Worm (Caenorhabditis elegans) whole organism, young adult: ENCODE data around the gene ldb-1.

Source experiments
- B0035.1 ChIP-seq: sonication (generic microtip); optimal IDR thresholded peaks from 2 replicates; lab custom pipeline; 2016; ENCODE audit warnings: missing genetic modification characterization, mild to moderate bottlenecking, missing compliant biosample characterization, missing genotype, missing genetic modification reagents
- B0261.1 ChIP-seq: sonication (generic microtip); optimal IDR thresholded peaks from 2 replicates; lab custom pipeline; 2016; ENCODE audit warnings: mild to moderate bottlenecking, missing genetic modification characterization, moderate library complexity, missing compliant biosample characterization
- B0336.3 ChIP-seq: fragments of 200-800 bp; sonication (Bioruptor generic); IDR thresholded peaks from 2 replicates; pipeline ENCODE4 v1.3.6; 2022; ENCODE audit warnings: missing genetic modification characterization, missing compliant biosample characterization
- C17E4.6 ChIP-seq: fragments of 200-800 bp; sonication (Bioruptor generic); IDR thresholded peaks from 2 replicates; pipeline ENCODE4 v1.3.6; 2022; ENCODE audit warnings: missing genetic modification reagents, missing genetic modification characterization, missing compliant biosample characterization
- F10E7.11 ChIP-seq: sonication (generic microtip); optimal IDR thresholded peaks from 2 replicates; lab custom pipeline; 2017; ENCODE audit warnings: mild to moderate bottlenecking, missing genetic modification characterization, moderate library complexity, missing compliant biosample characterization
- F23B12.7 ChIP-seq: sonication (generic microtip); optimal IDR thresholded peaks from 2 replicates; lab custom pipeline; 2017; ENCODE audit warnings: missing genetic modification characterization, mild to moderate bottlenecking, missing compliant biosample characterization, antibody characterized with exemption, moderate library complexity; ENCODE audit not compliant: insufficient read depth
- F52B5.7 ChIP-seq: sonication (generic microtip); optimal IDR thresholded peaks from 2 replicates; lab custom pipeline; 2016; ENCODE audit warnings: mild to moderate bottlenecking, missing genetic modification characterization, missing compliant biosample characterization
- K11D2.4 ChIP-seq: fragments of 200-800 bp; sonication (Bioruptor generic); IDR thresholded peaks from 2 replicates; pipeline ENCODE4 v1.3.6; 2022; ENCODE audit warnings: missing genetic modification reagents, missing genetic modification characterization, missing compliant biosample characterization
- Y95B8A.8 ChIP-seq: fragments of 200-800 bp; sonication (Bioruptor generic); IDR thresholded peaks from 2 replicates; pipeline ENCODE4 v1.3.6; 2022; ENCODE audit warnings: missing genetic modification reagents, missing genetic modification characterization, missing compliant biosample characterization
- ZK185.1 ChIP-seq: sonication (generic microtip); optimal IDR thresholded peaks from 2 replicates; lab custom pipeline; 2016; ENCODE audit warnings: mild to moderate bottlenecking, missing genetic modification characterization, missing compliant biosample characterization; ENCODE audit not compliant: poor library complexity, severe bottlenecking
- aptf-2 ChIP-seq: fragments of 200-800 bp; sonication (Bioruptor generic); conservative IDR thresholded peaks from 2 replicates; pipeline ENCODE4 v1.3.6; 2022; ENCODE audit warnings: missing genetic modification reagents, missing genetic modification characterization, missing compliant biosample characterization
- atf-7 ChIP-seq: sonication (generic microtip); optimal IDR thresholded peaks from 2 replicates; lab custom pipeline; 2017; ENCODE audit warnings: mild to moderate bottlenecking, missing genetic modification characterization, missing compliant biosample characterization
- attf-3 ChIP-seq: fragments of 200-800 bp; sonication (Bioruptor generic); conservative IDR thresholded peaks from 2 replicates; pipeline ENCODE4 v1.3.6; 2022; ENCODE audit warnings: missing genetic modification reagents, missing genetic modification characterization, missing compliant biosample characterization
- cebp-1 ChIP-seq, 2 experiments: fragments of 200-800 bp in 1 of 2; sonication (Bioruptor generic) in 1 of 2; sonication (generic microtip) in 1 of 2; IDR thresholded peaks in 1 of 2; optimal IDR thresholded peaks in 1 of 2; 2 replicates each; pipeline versions ENCODE4 v1.3.6 to Lab custom; 2017 to 2022; ENCODE audit warnings: missing compliant biosample characterization in 2 of 2, missing genetic modification characterization in 2 of 2, mild to moderate bottlenecking in 1 of 2, missing genetic modification reagents in 1 of 2, moderate library complexity in 1 of 2
- ceh-100 ChIP-seq: fragments of 200-800 bp; sonication (Bioruptor generic); IDR thresholded peaks from 2 replicates; pipeline ENCODE4 v1.3.6; 2022; ENCODE audit warnings: missing genetic modification reagents, missing genetic modification characterization, missing compliant biosample characterization
- ceh-40 ChIP-seq: fragments of 200-800 bp; sonication (Bioruptor generic); IDR thresholded peaks from 2 replicates; pipeline ENCODE4 v1.3.6; 2022; ENCODE audit warnings: missing genetic modification characterization, missing compliant biosample characterization
- ceh-79 ChIP-seq: sonication (generic microtip); optimal IDR thresholded peaks from 2 replicates; lab custom pipeline; 2017; ENCODE audit warnings: mild to moderate bottlenecking, missing genetic modification characterization, missing compliant biosample characterization
- die-1 ChIP-seq: sonication (generic microtip); optimal IDR thresholded peaks from 2 replicates; lab custom pipeline; 2016; ENCODE audit warnings: missing genotype, mild to moderate bottlenecking, missing genetic modification characterization, missing compliant biosample characterization
- efl-1 ChIP-seq: fragments of 150-350 bp; optimal IDR thresholded peaks from 2 replicates; lab custom pipeline; 2014; ENCODE audit warnings: missing biosample characterization, missing genetic modification reagents, missing genetic modification characterization
- egl-18 ChIP-seq: fragments of 200-800 bp; sonication (Bioruptor generic); IDR thresholded peaks from 2 replicates; pipeline ENCODE4 v1.3.6; 2022; ENCODE audit warnings: missing genetic modification reagents, missing genetic modification characterization, missing compliant biosample characterization
- egrh-3 ChIP-seq: fragments of 200-800 bp; sonication (Bioruptor generic); IDR thresholded peaks from 2 replicates; pipeline ENCODE4 v1.3.6; 2022; ENCODE audit warnings: missing genetic modification reagents, missing genetic modification characterization, missing compliant biosample characterization
- him-1 ChIP-seq: sonication (generic microtip); optimal IDR thresholded peaks from 2 replicates; lab custom pipeline; 2016; ENCODE audit warnings: missing genotype, missing genetic modification reagents, missing genetic modification characterization, missing compliant biosample characterization
- lir-1 ChIP-seq: fragments of 200-800 bp; sonication (Bioruptor generic); conservative IDR thresholded peaks from 2 replicates; pipeline ENCODE4 v1.3.6; 2022; ENCODE audit warnings: missing genetic modification reagents, missing genetic modification characterization, missing compliant biosample characterization
- lsy-27 ChIP-seq: sonication (generic microtip); optimal IDR thresholded peaks from 2 replicates; lab custom pipeline; 2017; ENCODE audit warnings: missing genetic modification characterization, mild to moderate bottlenecking, missing compliant biosample characterization, antibody characterized with exemption, missing genotype, borderline replicate concordance; ENCODE audit not compliant: insufficient read depth
- madf-6 ChIP-seq: fragments of 200-800 bp; sonication (Bioruptor generic); IDR thresholded peaks from 2 replicates; pipeline ENCODE4 v1.3.6; 2022; ENCODE audit warnings: missing genetic modification reagents, missing genetic modification characterization, missing compliant biosample characterization
- mcd-1 ChIP-seq: fragments of 200-800 bp; sonication (Bioruptor generic); IDR thresholded peaks from 2 replicates; pipeline ENCODE4 v1.3.6; 2022; ENCODE audit warnings: missing genetic modification reagents, missing genetic modification characterization, missing compliant biosample characterization
- nfya-1 ChIP-seq: sonication (generic microtip); optimal IDR thresholded peaks from 2 replicates; lab custom pipeline; 2017; ENCODE audit warnings: antibody characterized with exemption, missing compliant biosample characterization, missing genetic modification characterization, borderline replicate concordance; ENCODE audit not compliant: insufficient read depth
- snpc-1.1 ChIP-seq: sonication (generic microtip); optimal IDR thresholded peaks from 2 replicates; lab custom pipeline; 2017; ENCODE audit warnings: missing genetic modification characterization, mild to moderate bottlenecking, missing compliant biosample characterization, antibody characterized with exemption, moderate library complexity, missing genotype, missing genetic modification reagents; ENCODE audit not compliant: insufficient read depth
- snpc-1.3 ChIP-seq: sonication (generic microtip); optimal IDR thresholded peaks from 2 replicates; lab custom pipeline; 2017; ENCODE audit warnings: missing genetic modification characterization, mild to moderate bottlenecking, missing compliant biosample characterization, antibody characterized with exemption, moderate library complexity, missing genotype, missing genetic modification reagents; ENCODE audit not compliant: insufficient read depth
- xnd-1 ChIP-seq: sonication (generic microtip); optimal IDR thresholded peaks from 2 replicates; lab custom pipeline; 2016; ENCODE audit warnings: missing genotype, missing genetic modification reagents, missing genetic modification characterization, missing compliant biosample characterization
- zim-3 ChIP-seq: sonication (generic microtip); optimal IDR thresholded peaks from 2 replicates; lab custom pipeline; 2017; ENCODE audit warnings: mild to moderate bottlenecking, missing genetic modification characterization, moderate library complexity, missing compliant biosample characterization
- ztf-18 ChIP-seq: sonication (generic microtip); optimal IDR thresholded peaks from 2 replicates; lab custom pipeline; 2016; ENCODE audit warnings: missing genotype, mild to moderate bottlenecking, missing genetic modification characterization, missing compliant biosample characterization

The ldb-1 gene

ce11 chrX:11053615-11054014 lies 24.9 kb downstream of the ldb-1 start, which contains the start of gene C09F12.2:
C09F12.2 (plus strand) TSS chrX:11053915.
- TF ChIP-seq nfya-1 (tag; lab: Kevin White, UChicago): no peak
- no peak for TF ChIP-seq F23B12.7
- no peak for TF ChIP-seq K11D2.4 (GFP tag; lab: Robert Waterston, UW)
- TF ChIP-seq F10E7.11 (tag; lab: Kevin White, UChicago): no peak
- TF ChIP-seq lsy-27 (tag; lab: Kevin White, UChicago): no peak

ce11 chrX:11057028-11057427 lies 28.3 kb downstream of the ldb-1 start, which contains the start of gene lpr-3:
lpr-3 (plus strand) TSS chrX:11057401.
- TF ChIP-seq ZK185.1 (tag; lab: Kevin White, UChicago) (no peak), egrh-3 (GFP tag; lab: Robert Waterston, UW) (no peak), egl-18 (no peak), ceh-100 (GFP tag; lab: Robert Waterston, UW) (no peak), snpc-1.3 (tag; lab: Kevin White, UChicago) (no peak), mcd-1 (GFP tag; lab: Robert Waterston, UW) (no peak), xnd-1 (tag; lab: Kevin White, UChicago) (no peak), efl-1 (GFP tag; lab: Kevin White, UChicago) (no peak), ceh-40 (GFP tag; lab: Robert Waterston, UW) (no peak), zim-3 (tag; lab: Kevin White, UChicago) (no peak), attf-3 (GFP tag; lab: Robert Waterston, UW) (no peak), aptf-2 (GFP tag; lab: Robert Waterston, UW) (no peak), ztf-18 (tag; lab: Kevin White, UChicago) (no peak), die-1 (tag; lab: Kevin White, UChicago) (no peak), C17E4.6 (GFP tag; lab: Robert Waterston, UW) (no peak)

- TF ChIP-seq B0035.1 (no peak), B0336.3 (no peak), atf-7 (tag; lab: Kevin White, UChicago) (no peak), mcd-1 (GFP tag; lab: Robert Waterston, UW) (no peak), Y95B8A.8 (no peak), him-1 (tag; lab: Kevin White, UChicago) (no peak), cebp-1 (GFP tag; IDR thresholded peaks at IDR 0.05; lab: Robert Waterston, UW) (no peak), cebp-1 (tag; optimal IDR thresholded peaks at IDR 0.05; lab: Kevin White, UChicago) (no peak), efl-1 (GFP tag; lab: Kevin White, UChicago) (no peak), ceh-79 (no peak)
Measured at ce11 chrX:11059744-11060143, 31.0 kb downstream of the ldb-1 start, which contains the start of gene lpr-6. lpr-6 (plus strand) TSS chrX:11059994.

- TF ChIP-seq madf-6 (no peak), F52B5.7 (tag; lab: Kevin White, UChicago) (no peak), snpc-1.1 (tag; lab: Kevin White, UChicago) (no peak), lir-1 (GFP tag; lab: Robert Waterston, UW) (no peak), B0261.1 (no peak)
Measured at ce11 chrX:11060940-11061339, 32.2 kb downstream of the ldb-1 start.
